Worm (Caenorhabditis elegans) whole organism, L1 larva: ENCODE results near the gene lpr-4.

Source experiments
- C04F5.9 ChIP-seq: sonication (generic microtip); optimal IDR thresholded peaks from 2 replicates; lab custom pipeline; 2016; ENCODE audit warnings: missing genetic modification characterization, missing compliant biosample characterization
- C34B4.2 ChIP-seq: sonication (generic microtip); optimal IDR thresholded peaks from 2 replicates; lab custom pipeline; 2017; ENCODE audit warnings: mild to moderate bottlenecking, missing genetic modification characterization, missing compliant biosample characterization
- F16B12.6 ChIP-seq: fragments of 150-350 bp; optimal IDR thresholded peaks from 2 replicates; lab custom pipeline; 2014; ENCODE audit warnings: missing biosample characterization, missing genetic modification characterization
- Y116A8C.19 ChIP-seq: sonication (generic microtip); optimal IDR thresholded peaks from 2 replicates; lab custom pipeline; 2016; ENCODE audit warnings: missing compliant biosample characterization, missing genetic modification characterization, borderline replicate concordance
- aha-1 ChIP-seq: fragments of 150-350 bp; optimal IDR thresholded peaks from 2 replicates; lab custom pipeline; 2014; ENCODE audit warnings: missing biosample characterization, missing genetic modification characterization
- aly-2 ChIP-seq: fragments of 150-350 bp; optimal IDR thresholded peaks from 2 replicates; lab custom pipeline; 2014; ENCODE audit warnings: missing biosample characterization, missing genetic modification characterization
- ceh-8 ChIP-seq: fragments of 200-800 bp; sonication (Bioruptor generic); optimal IDR thresholded peaks from 2 replicates; lab custom pipeline; 2018; ENCODE audit warnings: mild to moderate bottlenecking, missing genetic modification characterization, moderate library complexity, missing compliant biosample characterization
- ceh-90 ChIP-seq: sonication (generic microtip); optimal IDR thresholded peaks from 2 replicates; lab custom pipeline; 2016; ENCODE audit warnings: missing genetic modification characterization, missing compliant biosample characterization
- elt-2 ChIP-seq: sonication (generic microtip); optimal IDR thresholded peaks from 2 replicates; lab custom pipeline; 2016; ENCODE audit warnings: missing genetic modification characterization, mild to moderate bottlenecking, inconsistent platforms, missing compliant biosample characterization, missing genetic modification reagents
- ets-5 ChIP-seq: fragments of 200-800 bp; sonication (Bioruptor generic); IDR thresholded peaks from 2 replicates; pipeline ENCODE4 v1.3.6; 2022; ENCODE audit warnings: missing genetic modification characterization, missing compliant biosample characterization
- fkh-10 ChIP-seq: sonication (generic microtip); optimal IDR thresholded peaks from 2 replicates; lab custom pipeline; 2017; ENCODE audit warnings: missing biosample characterization, missing genetic modification reagents, missing genetic modification characterization
- fkh-4 ChIP-seq: sonication (generic microtip); optimal IDR thresholded peaks from 2 replicates; lab custom pipeline; 2016; ENCODE audit warnings: missing compliant biosample characterization, missing genetic modification characterization, borderline replicate concordance
- fos-1 ChIP-seq: fragments of 150-350 bp; optimal IDR thresholded peaks from 2 replicates; lab custom pipeline; 2014; ENCODE audit warnings: missing biosample characterization, missing genetic modification characterization
- grh-1 ChIP-seq: fragments of 200-800 bp; sonication (Bioruptor generic); IDR thresholded peaks from 2 replicates; pipeline ENCODE4 v1.3.6; 2022; ENCODE audit warnings: missing genetic modification reagents, missing genetic modification characterization, missing compliant biosample characterization
- hlh-17 ChIP-seq: fragments of 200-800 bp; sonication (Bioruptor generic); optimal IDR thresholded peaks from 2 replicates; lab custom pipeline; 2018; ENCODE audit warnings: missing genetic modification characterization, mild to moderate bottlenecking, missing compliant biosample characterization, moderate library complexity, borderline replicate concordance
- hlh-4 ChIP-seq: sonication (generic microtip); optimal IDR thresholded peaks from 2 replicates; lab custom pipeline; 2016; ENCODE audit warnings: mild to moderate bottlenecking, missing genetic modification characterization, missing compliant biosample characterization
- hpl-2 ChIP-seq: fragments of 150-350 bp; optimal IDR thresholded peaks from 2 replicates; lab custom pipeline; 2014; ENCODE audit warnings: missing biosample characterization, missing genetic modification reagents, missing genetic modification characterization
- isw-1 ChIP-seq: fragments of 200-800 bp; sonication (Bioruptor generic); IDR thresholded peaks from 2 replicates; pipeline ENCODE4 v1.3.6; 2022; ENCODE audit warnings: missing genetic modification characterization, missing compliant biosample characterization
- jun-1 ChIP-seq: fragments of 150-350 bp; optimal IDR thresholded peaks from 2 replicates; lab custom pipeline; 2014; ENCODE audit warnings: missing biosample characterization, missing genetic modification reagents, missing genetic modification characterization
- lin-13 ChIP-seq: fragments of 150-350 bp; optimal IDR thresholded peaks from 2 replicates; lab custom pipeline; 2014; ENCODE audit warnings: missing biosample characterization, missing genetic modification reagents, missing genetic modification characterization
- lin-14 ChIP-seq: fragments of 200-800 bp; sonication (Bioruptor generic); optimal IDR thresholded peaks from 2 replicates; lab custom pipeline; 2018; ENCODE audit warnings: mild to moderate bottlenecking, missing genetic modification characterization, moderate library complexity, missing compliant biosample characterization
- lin-15B ChIP-seq: fragments of 150-350 bp; sonication (generic microtip); optimal IDR thresholded peaks from 3 replicates; lab custom pipeline; 2014; ENCODE audit warnings: missing biosample characterization, missing genetic modification characterization
- lir-3 ChIP-seq: sonication (generic microtip); optimal IDR thresholded peaks from 2 replicates; lab custom pipeline; 2016; ENCODE audit warnings: mild to moderate bottlenecking, missing genetic modification characterization, moderate library complexity, missing compliant biosample characterization; ENCODE audit not compliant: poor library complexity
- mdl-1 ChIP-seq, 2 experiments: fragments of 150-350 bp; optimal IDR thresholded peaks; 2 replicates each; lab custom pipeline; 2014 to 2017; ENCODE audit warnings: missing biosample characterization in 2 of 2, missing genetic modification characterization in 2 of 2, inconsistent platforms in 1 of 2
- mep-1 ChIP-seq: fragments of 150-350 bp; optimal IDR thresholded peaks from 2 replicates; lab custom pipeline; 2014; ENCODE audit warnings: missing biosample characterization, missing genetic modification characterization
- nhr-12 ChIP-seq: sonication (generic microtip); optimal IDR thresholded peaks from 2 replicates; lab custom pipeline; 2017; ENCODE audit warnings: missing biosample characterization, missing genetic modification characterization
- nhr-19 ChIP-seq: fragments of 200-800 bp; sonication (Bioruptor generic); conservative IDR thresholded peaks from 2 replicates; pipeline ENCODE4 v1.3.6; 2022; ENCODE audit warnings: missing genetic modification characterization, missing compliant biosample characterization
- nhr-28 ChIP-seq: fragments of 150-350 bp; optimal IDR thresholded peaks from 2 replicates; lab custom pipeline; 2014; ENCODE audit warnings: missing biosample characterization, missing genetic modification characterization
- nhr-71 ChIP-seq: sonication (generic microtip); optimal IDR thresholded peaks from 2 replicates; lab custom pipeline; 2016; ENCODE audit warnings: mild to moderate bottlenecking, missing genetic modification characterization, moderate library complexity, missing compliant biosample characterization
- nhr-77 ChIP-seq: fragments of 150-350 bp; optimal IDR thresholded peaks from 2 replicates; lab custom pipeline; 2014; ENCODE audit warnings: missing biosample characterization, missing genetic modification characterization
- nhr-90 ChIP-seq: sonication (generic microtip); optimal IDR thresholded peaks from 2 replicates; lab custom pipeline; 2016; ENCODE audit warnings: mild to moderate bottlenecking, missing genetic modification characterization, missing compliant biosample characterization; ENCODE audit not compliant: poor library complexity
- pax-3 ChIP-seq: fragments of 200-800 bp; sonication (Bioruptor generic); optimal IDR thresholded peaks from 2 replicates; lab custom pipeline; 2018; ENCODE audit warnings: mild to moderate bottlenecking, missing genetic modification characterization, moderate library complexity, missing compliant biosample characterization
- rnt-1 ChIP-seq: sonication (generic microtip); optimal IDR thresholded peaks from 2 replicates; lab custom pipeline; 2016; ENCODE audit warnings: mild to moderate bottlenecking, missing genetic modification characterization, moderate library complexity, missing compliant biosample characterization
- sptf-1 ChIP-seq: fragments of 150-350 bp; optimal IDR thresholded peaks from 2 replicates; lab custom pipeline; 2014; ENCODE audit warnings: missing biosample characterization, missing genetic modification characterization
- unc-130 ChIP-seq: fragments of 150-350 bp; optimal IDR thresholded peaks from 2 replicates; lab custom pipeline; 2017; ENCODE audit warnings: missing biosample characterization, missing genetic modification characterization, inconsistent platforms
- unc-30 ChIP-seq: sonication (generic microtip); optimal IDR thresholded peaks from 2 replicates; lab custom pipeline; 2017; ENCODE audit warnings: missing biosample characterization, missing genetic modification characterization
- unc-86 ChIP-seq: sonication (generic microtip); optimal IDR thresholded peaks from 2 replicates; lab custom pipeline; 2016; ENCODE audit warnings: missing genetic modification characterization, missing compliant biosample characterization
- unc-98 ChIP-seq: fragments of 200-800 bp; sonication (Bioruptor generic); IDR thresholded peaks from 2 replicates; pipeline ENCODE4 v1.3.6; 2022; ENCODE audit warnings: missing genetic modification characterization, missing compliant biosample characterization
- vab-15 ChIP-seq: sonication (generic microtip); optimal IDR thresholded peaks from 2 replicates; lab custom pipeline; 2017; ENCODE audit warnings: missing genotype, mild to moderate bottlenecking, missing genetic modification characterization, missing compliant biosample characterization
- zip-4 ChIP-seq: fragments of 200-800 bp; sonication (Bioruptor generic); optimal IDR thresholded peaks from 2 replicates; lab custom pipeline; 2018; ENCODE audit warnings: mild to moderate bottlenecking, missing genetic modification characterization, moderate library complexity, missing compliant biosample characterization
- ztf-11 ChIP-seq, 2 experiments: sonication (generic microtip); optimal IDR thresholded peaks; 2 replicates each; lab custom pipeline; 2016 to 2017; ENCODE audit warnings: missing genetic modification characterization in 2 of 2, missing biosample characterization in 1 of 2, missing compliant biosample characterization in 1 of 2
- ztf-4 ChIP-seq: fragments of 150-350 bp; optimal IDR thresholded peaks from 2 replicates; lab custom pipeline; 2014; ENCODE audit warnings: missing biosample characterization, missing genetic modification characterization

The lpr-4 gene

ce11 chrX:11097343-11097742, 32.4 kb downstream of the lpr-4 start:
- TF ChIP-seq isw-1 (GFP tag; lab: Robert Waterston, UW) (no peak), ztf-11 (tag; optimal IDR thresholded peaks at IDR 0.05; lab: Kevin White, UChicago) (no peak), jun-1 (tag; lab: Kevin White, UChicago) (no peak), lin-13 (GFP tag; lab: Kevin White, UChicago) (no peak), vab-15 (no peak), nhr-28 (tag; lab: Kevin White, UChicago) (no peak), mep-1 (no peak), unc-86 (tag; lab: Kevin White, UChicago) (no peak), mdl-1 (tag; optimal IDR thresholded peaks at IDR 0.05; lab: Kevin White, UChicago) (no peak), F16B12.6 (tag; lab: Kevin White, UChicago) (no peak), C04F5.9 (tag; lab: Kevin White, UChicago) (no peak), nhr-12 (tag; lab: Kevin White, UChicago) (no peak), elt-2 (no peak), hlh-4 (tag; lab: Kevin White, UChicago) (no peak), hpl-2 (no peak), fkh-10 (GFP tag; lab: Kevin White, UChicago) (no peak)

ce11 chrX:11098086-11098485, 33.2 kb downstream of the lpr-4 start, which contains the start of gene W02H3.3:
Gene W02H3.3 (minus strand): TSS chrX:11098186.
- TF ChIP-seq nhr-90, result no peak
- no peak for TF ChIP-seq zip-4 (GFP tag; lab: Kevin White, UChicago)
- TF ChIP-seq C34B4.2 (tag; lab: Kevin White, UChicago), result no peak
- TF ChIP-seq C04F5.9 (tag; lab: Kevin White, UChicago), result no peak
- no peak for TF ChIP-seq sptf-1 (tag; lab: Kevin White, UChicago)
- no peak for TF ChIP-seq isw-1 (GFP tag; lab: Robert Waterston, UW)
- TF ChIP-seq nhr-28 (tag; lab: Kevin White, UChicago), result no peak
- TF ChIP-seq F16B12.6 (tag; lab: Kevin White, UChicago), result no peak
- no peak for TF ChIP-seq unc-130 (tag; lab: Kevin White, UChicago)
- TF ChIP-seq aha-1 (tag; lab: Kevin White, UChicago), result no peak
- no peak for TF ChIP-seq fkh-4 (tag; lab: Kevin White, UChicago)
- no peak for TF ChIP-seq fos-1 (tag; lab: Kevin White, UChicago)
- TF ChIP-seq aly-2 (tag; lab: Kevin White, UChicago), result no peak
- TF ChIP-seq lin-15B (tag; lab: Kevin White, UChicago), result no peak

ce11 chrX:11103173-11103572, 38.2 kb downstream of the lpr-4 start:
- TF ChIP-seq nhr-77 (tag; lab: Kevin White, UChicago) (no peak), nhr-71 (no peak), grh-1 (GFP tag; lab: Robert Waterston, UW) (no peak), unc-30 (tag; lab: Kevin White, UChicago) (no peak), unc-98 (no peak), Y116A8C.19 (tag; lab: Kevin White, UChicago) (no peak), ets-5 (GFP tag; lab: Robert Waterston, UW) (no peak), rnt-1 (tag; lab: Kevin White, UChicago) (no peak), C04F5.9 (tag; lab: Kevin White, UChicago) (no peak), lin-14 (no peak), pax-3 (no peak), lir-3 (tag; lab: Kevin White, UChicago) (no peak), ceh-8 (GFP tag; lab: Kevin White, UChicago) (no peak), ceh-90 (tag; lab: Kevin White, UChicago) (no peak), nhr-19 (GFP tag; lab: Robert Waterston, UW) (no peak), hlh-17 (no peak), ztf-4 (no peak)
- TF ChIP-seq, all 84 proteins: peak for 0
